ENCODE assay signal across 3 worm cellular contexts in the genomic region with DNA sequence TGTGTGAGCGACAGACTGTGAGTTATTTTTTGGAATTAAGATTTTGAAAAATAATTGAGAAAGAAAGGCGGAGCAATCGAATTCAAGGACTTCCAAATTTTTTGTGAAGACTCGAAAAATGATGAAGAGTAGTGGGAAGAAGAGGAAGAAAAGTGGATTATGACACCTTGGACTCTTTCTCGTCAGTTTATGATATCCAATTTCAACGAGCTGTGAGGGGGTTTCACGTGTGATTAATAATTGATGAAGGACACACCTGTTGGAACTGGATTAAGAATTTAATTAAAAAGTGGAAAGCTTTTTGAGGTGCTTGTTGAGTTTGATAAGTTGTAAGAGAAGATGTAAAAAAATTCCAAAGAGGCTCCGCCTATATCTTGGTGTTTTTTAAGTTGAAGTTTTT.
TF ChIP-seq lines count a peak whose summit lies in the region.

fut-8 (minus strand) TSS at position 101 of the 400 bp plus-strand sequence.

TF ChIP-seq in whole organism, L1 larva, 84 proteins besides CTCF, POLR2A, EP300 and RAD21:
- TF ChIP-seq dsc-1 (tag; optimal IDR thresholded peaks at IDR 0.05; lab: Kevin White, UChicago), result peak; percentile 43
- no peak for TF ChIP-seq lin-15B (tag; optimal IDR thresholded peaks at IDR 0.05; lab: Kevin White, UChicago)

TF ChIP-seq in whole organism, late embryonic, 69 proteins besides CTCF, POLR2A, EP300 and RAD21:
- no peak for TF ChIP-seq K02D7.2 (tag; optimal IDR thresholded peaks at IDR 0.05; lab: Kevin White, UChicago)
- TF ChIP-seq ceh-24 (tag; optimal IDR thresholded peaks at IDR 0.05; lab: Kevin White, UChicago), result no peak
- no peak for TF ChIP-seq hlh-15 (tag; optimal IDR thresholded peaks at IDR 0.05; lab: Kevin White, UChicago)
- TF ChIP-seq Y22D7AL.16 (tag; optimal IDR thresholded peaks at IDR 0.05; lab: Kevin White, UChicago), result no peak
- TF ChIP-seq ceh-34 (tag; optimal IDR thresholded peaks at IDR 0.05; lab: Kevin White, UChicago), result peak; percentile 42
- no peak for TF ChIP-seq nhr-11 (tag; optimal IDR thresholded peaks at IDR 0.05; lab: Kevin White, UChicago)
- TF ChIP-seq ttx-3 (tag; optimal IDR thresholded peaks at IDR 0.05; lab: Kevin White, UChicago), result no peak
- no peak for TF ChIP-seq pha-4 (tag; optimal IDR thresholded peaks at IDR 0.05; lab: Kevin White, UChicago)

TF ChIP-seq in whole organism, mixed stage, embryonic, 35 proteins besides CTCF, POLR2A, EP300 and RAD21:
- TF ChIP-seq nhr-2 (tag; optimal IDR thresholded peaks at IDR 0.05; lab: Kevin White, UChicago), result no peak
- peak; percentile 30 for TF ChIP-seq ces-1 (GFP tag; optimal IDR thresholded peaks at IDR 0.05; lab: Kevin White, UChicago)
- no peak for TF ChIP-seq ceh-43 (GFP tag; optimal IDR thresholded peaks at IDR 0.05; lab: Kevin White, UChicago)
